Fruit fly (Drosophila melanogaster) whole organism, prepupa: ENCODE results near the gene CG31029.

Experiments used
- Blimp-1 ChIP-seq: fragments of 200-800 bp; sonication (Bioruptor generic); optimal IDR thresholded peaks from 3 replicates; lab custom pipeline; 2017; ENCODE audit warnings: missing biosample characterization, missing genetic modification characterization, mild to moderate bottlenecking, moderate library complexity, missing genetic modification reagents
- CG10631 ChIP-seq: fragments of 200-800 bp; sonication (Bioruptor generic); optimal IDR thresholded peaks from 2 replicates; lab custom pipeline; 2016; ENCODE audit warnings: missing biosample characterization, missing genetic modification characterization
- CG10669 ChIP-seq: fragments of 200-800 bp; sonication (Bioruptor generic); optimal IDR thresholded peaks from 3 replicates; lab custom pipeline; 2018; ENCODE audit warnings: missing biosample characterization, mild to moderate bottlenecking, missing genetic modification characterization, moderate library complexity
- CG1621 ChIP-seq: fragments of 200-800 bp; sonication (Bioruptor generic); optimal IDR thresholded peaks from 3 replicates; lab custom pipeline; 2018; ENCODE audit warnings: missing biosample characterization, mild to moderate bottlenecking, missing genetic modification characterization
- CG16779 ChIP-seq: fragments of 200-800 bp; sonication (Bioruptor generic); optimal IDR thresholded peaks from 3 replicates; lab custom pipeline; 2017; ENCODE audit warnings: missing biosample characterization, mild to moderate bottlenecking, missing genetic modification characterization
- CG3032 ChIP-seq: fragments of 200-800 bp; optimal IDR thresholded peaks from 2 replicates; lab custom pipeline; 2019; ENCODE audit warnings: missing biosample characterization, mild to moderate bottlenecking, missing genetic modification characterization, moderate library complexity
- CG31627 ChIP-seq: fragments of 200-800 bp; sonication (Bioruptor generic); optimal IDR thresholded peaks from 3 replicates; lab custom pipeline; 2016; ENCODE audit warnings: missing biosample characterization, missing genetic modification characterization
- CG32006 ChIP-seq: fragments of 200-800 bp; sonication (Bioruptor generic); optimal IDR thresholded peaks from 3 replicates; lab custom pipeline; 2017; ENCODE audit warnings: missing biosample characterization, mild to moderate bottlenecking, missing genetic modification characterization
- CG34406 ChIP-seq: fragments of 200-800 bp; sonication (Bioruptor generic); optimal IDR thresholded peaks from 3 replicates; lab custom pipeline; 2016; ENCODE audit warnings: missing biosample characterization, missing genetic modification characterization
- CG4318 ChIP-seq: fragments of 200-800 bp; sonication (Bioruptor generic); optimal IDR thresholded peaks from 3 replicates; lab custom pipeline; 2017; ENCODE audit warnings: missing biosample characterization, mild to moderate bottlenecking, missing genetic modification characterization
- CG6792 ChIP-seq: fragments of 200-800 bp; sonication (Bioruptor generic); optimal IDR thresholded peaks from 3 replicates; lab custom pipeline; 2016; ENCODE audit warnings: missing biosample characterization, missing genetic modification characterization
- CG6808 ChIP-seq: fragments of 200-800 bp; sonication (Bioruptor generic); optimal IDR thresholded peaks from 3 replicates; lab custom pipeline; 2017; ENCODE audit warnings: missing biosample characterization, missing genetic modification characterization, mild to moderate bottlenecking, moderate library complexity, missing genetic modification reagents
- CG6854 ChIP-seq: fragments of 200-800 bp; sonication (Bioruptor generic); optimal IDR thresholded peaks from 2 replicates; lab custom pipeline; 2017; ENCODE audit warnings: missing biosample characterization, mild to moderate bottlenecking, missing genetic modification characterization
- CG8119 ChIP-seq: fragments of 200-800 bp; sonication (Bioruptor generic); IDR thresholded peaks from 3 replicates; pipeline ENCODE4 v1.3.6; 2022; ENCODE audit warnings: missing biosample characterization, missing genetic modification characterization
- CG8319 ChIP-seq: fragments of 200-800 bp; sonication (Bioruptor generic); optimal IDR thresholded peaks from 3 replicates; lab custom pipeline; 2016; ENCODE audit warnings: missing biosample characterization, missing genetic modification characterization
- CG8632 ChIP-seq: fragments of 200-800 bp; sonication (Bioruptor generic); optimal IDR thresholded peaks from 3 replicates; lab custom pipeline; 2016; ENCODE audit warnings: missing biosample characterization, missing genetic modification characterization
- CG9139 ChIP-seq: fragments of 200-800 bp; sonication (Bioruptor generic); optimal IDR thresholded peaks from 3 replicates; lab custom pipeline; 2017; ENCODE audit warnings: missing biosample characterization, mild to moderate bottlenecking, missing genetic modification characterization
- Eip75B ChIP-seq: fragments of 200-800 bp; sonication (Bioruptor generic); optimal IDR thresholded peaks from 3 replicates; lab custom pipeline; 2016; ENCODE audit warnings: missing biosample characterization, missing genetic modification characterization
- Eip78C ChIP-seq: fragments of 200-800 bp; sonication (Bioruptor generic); peaks from one replicate; lab custom pipeline; 2016; ENCODE audit warnings: missing biosample characterization, missing genetic modification characterization
- Eip93F ChIP-seq: fragments of 200-800 bp; sonication (Bioruptor generic); optimal IDR thresholded peaks from 2 replicates; lab custom pipeline; 2016; ENCODE audit warnings: missing biosample characterization, mild to moderate bottlenecking, missing genetic modification characterization
- Ets21C ChIP-seq: fragments of 200-800 bp; sonication (Bioruptor generic); optimal IDR thresholded peaks from 3 replicates; lab custom pipeline; 2016; ENCODE audit warnings: missing biosample characterization, missing genetic modification characterization
- Hr38 ChIP-seq: sonication (Bioruptor generic); optimal IDR thresholded peaks from 2 replicates; lab custom pipeline; 2016; ENCODE audit warnings: missing biosample characterization, missing genetic modification characterization
- Hr4 ChIP-seq: fragments of 200-800 bp; sonication (Bioruptor generic); optimal IDR thresholded peaks from 3 replicates; lab custom pipeline; 2016; ENCODE audit warnings: missing biosample characterization, missing genetic modification characterization
- Lpt ChIP-seq: fragments of 200-800 bp; sonication (Bioruptor generic); optimal IDR thresholded peaks from 3 replicates; lab custom pipeline; 2016; ENCODE audit warnings: missing biosample characterization, missing genetic modification characterization
- OdsH ChIP-seq: fragments of 200-800 bp; sonication (Bioruptor generic); optimal IDR thresholded peaks from 3 replicates; lab custom pipeline; 2016; ENCODE audit warnings: missing biosample characterization, missing genetic modification characterization
- Smox ChIP-seq: fragments of 200-800 bp; sonication (Bioruptor generic); optimal IDR thresholded peaks from 3 replicates; lab custom pipeline; 2016; ENCODE audit warnings: missing biosample characterization, missing genetic modification characterization
- Sox102F ChIP-seq: fragments of 200-800 bp; sonication (Bioruptor generic); optimal IDR thresholded peaks from 2 replicates; lab custom pipeline; 2016; ENCODE audit warnings: missing biosample characterization, mild to moderate bottlenecking, missing genetic modification characterization
- Sox14 ChIP-seq: fragments of 200-800 bp; sonication (Bioruptor generic); optimal IDR thresholded peaks from 3 replicates; lab custom pipeline; 2016; ENCODE audit warnings: missing biosample characterization, missing genetic modification characterization
- Sox15 ChIP-seq: fragments of 200-800 bp; sonication (Bioruptor generic); optimal IDR thresholded peaks from 3 replicates; lab custom pipeline; 2016; ENCODE audit warnings: missing biosample characterization, missing genetic modification characterization
- achi ChIP-seq: fragments of 200-800 bp; sonication (Bioruptor generic); optimal IDR thresholded peaks from 3 replicates; lab custom pipeline; 2016; ENCODE audit warnings: missing biosample characterization, missing genetic modification characterization
- acj6 ChIP-seq: fragments of 200-800 bp; sonication (Bioruptor generic); optimal IDR thresholded peaks from 3 replicates; lab custom pipeline; 2016; ENCODE audit warnings: missing biosample characterization, missing genetic modification characterization
- cyc ChIP-seq: fragments of 200-800 bp; sonication (Bioruptor generic); optimal IDR thresholded peaks from 3 replicates; lab custom pipeline; 2016; ENCODE audit warnings: missing biosample characterization, missing genetic modification characterization
- dac ChIP-seq: fragments of 200-800 bp; sonication (Bioruptor generic); optimal IDR thresholded peaks from 2 replicates; lab custom pipeline; 2017; ENCODE audit warnings: missing biosample characterization, mild to moderate bottlenecking, missing genetic modification characterization
- eg ChIP-seq: fragments of 200-800 bp; sonication (Bioruptor generic); IDR thresholded peaks from 3 replicates; pipeline ENCODE4 v1.3.6; 2022; ENCODE audit warnings: missing biosample characterization, missing genetic modification characterization
- esn ChIP-seq: fragments of 200-800 bp; sonication (Bioruptor generic); optimal IDR thresholded peaks from 2 replicates; lab custom pipeline; 2016; ENCODE audit warnings: missing biosample characterization, mild to moderate bottlenecking, missing genetic modification characterization, moderate library complexity
- fd59A ChIP-seq: fragments of 200-800 bp; sonication (Bioruptor generic); optimal IDR thresholded peaks from 2 replicates; lab custom pipeline; 2017; ENCODE audit warnings: missing biosample characterization, mild to moderate bottlenecking, missing genetic modification characterization, missing genetic modification reagents
- fkh ChIP-seq: fragments of 200-800 bp; sonication (Bioruptor generic); optimal IDR thresholded peaks from 3 replicates; lab custom pipeline; 2017; ENCODE audit warnings: missing biosample characterization, mild to moderate bottlenecking, missing genetic modification characterization, moderate library complexity
- pdm3 ChIP-seq: fragments of 200-800 bp; sonication (Bioruptor generic); optimal IDR thresholded peaks from 3 replicates; lab custom pipeline; 2016; ENCODE audit warnings: missing biosample characterization, missing genetic modification characterization
- salr ChIP-seq, 2 experiments: fragments of 200-800 bp; sonication (Bioruptor generic); optimal IDR thresholded peaks; 3 replicates each; lab custom pipeline; 2016 to 2018; ENCODE audit warnings: missing biosample characterization in 2 of 2, missing genetic modification characterization in 2 of 2, mild to moderate bottlenecking in 1 of 2
- spab ChIP-seq: fragments of 200-800 bp; sonication (Bioruptor generic); optimal IDR thresholded peaks from 2 replicates; lab custom pipeline; 2017; ENCODE audit warnings: missing biosample characterization, mild to moderate bottlenecking, missing genetic modification characterization, missing genetic modification reagents
- ss ChIP-seq, 2 experiments: fragments of 200-800 bp; sonication (Bioruptor generic); optimal IDR thresholded peaks; 2 replicates in 1 of 2; 3 replicates in 1 of 2; lab custom pipeline; 2017 to 2018; ENCODE audit warnings: mild to moderate bottlenecking in 2 of 2, missing biosample characterization in 2 of 2, missing genetic modification characterization in 2 of 2, moderate library complexity in 1 of 2
- svp ChIP-seq: fragments of 200-800 bp; sonication (Bioruptor generic); peaks from one replicate; lab custom pipeline; 2016; ENCODE audit warnings: missing biosample characterization, missing genetic modification characterization
- topi ChIP-seq: fragments of 200-800 bp; sonication (Bioruptor generic); optimal IDR thresholded peaks from 3 replicates; lab custom pipeline; 2016; ENCODE audit warnings: missing biosample characterization, missing genetic modification characterization
- vri ChIP-seq: fragments of 200-800 bp; sonication (Bioruptor generic); optimal IDR thresholded peaks from 3 replicates; lab custom pipeline; 2016; ENCODE audit warnings: missing biosample characterization, mild to moderate bottlenecking, missing genetic modification characterization

Gene CG31029

dm6 chr3R:30170671-30171667 is 38.8 kb upstream of the CG31029 start, which contains the start of gene Rsod (continued):
- TF ChIP-seq topi (GFP tag; lab: Kevin White, UChicago) (peak; percentile 80), achi (GFP tag; lab: Kevin White, UChicago) (peak; percentile 88), Sox14 (peak; percentile 82), vri (GFP tag; lab: Kevin White, UChicago) (peak; percentile 74), Smox (peak; percentile 84), CG16779 (peak; percentile 66), eg (GFP tag; lab: Robert Waterston, UW) (peak; percentile 97), esn (peak; percentile 83), Ets21C (GFP tag; lab: Kevin White, UChicago) (peak; percentile 57), CG31627 (GFP tag; lab: Kevin White, UChicago) (peak; percentile 70), CG10669 (GFP tag; lab: Kevin White, UChicago) (peak; percentile 71)

- no peak for TF ChIP-seq Eip93F (GFP tag; lab: Kevin White, UChicago)
- TF ChIP-seq fd59A (GFP tag; lab: Kevin White, UChicago): no peak
- TF ChIP-seq CG31627 (GFP tag; lab: Kevin White, UChicago): no peak
- TF ChIP-seq fkh (GFP tag; lab: Kevin White, UChicago): no peak
- TF ChIP-seq salr (GFP tag; optimal IDR thresholded peaks at IDR 0.05; lab: Kevin White, UChicago): no peak
- TF ChIP-seq Sox14: no peak
- no peak for TF ChIP-seq acj6 (GFP tag; lab: Kevin White, UChicago)
- no peak for TF ChIP-seq esn
- TF ChIP-seq Hr38: no peak
- TF ChIP-seq eg (GFP tag; lab: Robert Waterston, UW): no peak
- TF ChIP-seq CG1621: no peak
- no peak for TF ChIP-seq CG10631 (GFP tag; lab: Kevin White, UChicago)
- no peak for TF ChIP-seq Blimp-1 (GFP tag; lab: Kevin White, UChicago)
- TF ChIP-seq CG8119 (GFP tag; lab: Robert Waterston, UW): no peak
- no peak for TF ChIP-seq Lpt (GFP tag; lab: Kevin White, UChicago)
- TF ChIP-seq spab (GFP tag; lab: Kevin White, UChicago): no peak
- no peak for TF ChIP-seq CG9139 (GFP tag; lab: Kevin White, UChicago)
- no peak for TF ChIP-seq pdm3 (GFP tag; lab: Kevin White, UChicago)
- no peak for TF ChIP-seq CG6792
- no peak for TF ChIP-seq CG32006
- TF ChIP-seq, all 60 proteins: peak for 0
Observed at dm6 chr3R:30166159-30166784, 34.1 kb upstream of the CG31029 start, which contains the start of gene VhaAC45RP. VhaAC45RP (minus strand) TSS chr3R:30166419.

dm6 chr3R:30164162-30164561 is 32.0 kb upstream of the CG31029 start:
- TF ChIP-seq CG31627 (GFP tag; lab: Kevin White, UChicago) (no peak), CG8319 (GFP tag; lab: Kevin White, UChicago) (no peak), CG9139 (GFP tag; lab: Kevin White, UChicago) (no peak), CG8632 (GFP tag; lab: Kevin White, UChicago) (no peak), CG6854 (GFP tag; lab: Kevin White, UChicago) (peak; percentile 56), CG6808 (GFP tag; lab: Kevin White, UChicago) (no peak), CG10631 (GFP tag; lab: Kevin White, UChicago) (peak; percentile 43), Eip75B (peak; percentile 42), eg (GFP tag; lab: Robert Waterston, UW) (peak; percentile 89), ss (GFP tag; optimal IDR thresholded peaks at IDR 0.05; lab: Kevin White, UChicago) (no peak), Sox102F (GFP tag; lab: Kevin White, UChicago) (no peak), CG32006 (peak; percentile 88), Smox (no peak), cyc (GFP tag; lab: Kevin White, UChicago) (no peak), Eip78C (peak; percentile 86), dac (peak; percentile 80), fd59A (GFP tag; lab: Kevin White, UChicago) (no peak), Sox15 (GFP tag; lab: Kevin White, UChicago) (no peak), CG8119 (GFP tag; lab: Robert Waterston, UW) (peak; percentile 88), CG34406 (GFP tag; lab: Kevin White, UChicago) (peak; percentile 20), svp (GFP tag; lab: Kevin White, UChicago) (peak; percentile 66), CG4318 (GFP tag; lab: Kevin White, UChicago) (peak; percentile 71), CG3032 (tag; lab: Kevin White, UChicago) (no peak), OdsH (peak; percentile 58), Hr4 (GFP tag; lab: Kevin White, UChicago) (peak; percentile 89)
